Fruit fly (Drosophila melanogaster): Measurements from ENCODE around the gene CG31698.

DNA sequence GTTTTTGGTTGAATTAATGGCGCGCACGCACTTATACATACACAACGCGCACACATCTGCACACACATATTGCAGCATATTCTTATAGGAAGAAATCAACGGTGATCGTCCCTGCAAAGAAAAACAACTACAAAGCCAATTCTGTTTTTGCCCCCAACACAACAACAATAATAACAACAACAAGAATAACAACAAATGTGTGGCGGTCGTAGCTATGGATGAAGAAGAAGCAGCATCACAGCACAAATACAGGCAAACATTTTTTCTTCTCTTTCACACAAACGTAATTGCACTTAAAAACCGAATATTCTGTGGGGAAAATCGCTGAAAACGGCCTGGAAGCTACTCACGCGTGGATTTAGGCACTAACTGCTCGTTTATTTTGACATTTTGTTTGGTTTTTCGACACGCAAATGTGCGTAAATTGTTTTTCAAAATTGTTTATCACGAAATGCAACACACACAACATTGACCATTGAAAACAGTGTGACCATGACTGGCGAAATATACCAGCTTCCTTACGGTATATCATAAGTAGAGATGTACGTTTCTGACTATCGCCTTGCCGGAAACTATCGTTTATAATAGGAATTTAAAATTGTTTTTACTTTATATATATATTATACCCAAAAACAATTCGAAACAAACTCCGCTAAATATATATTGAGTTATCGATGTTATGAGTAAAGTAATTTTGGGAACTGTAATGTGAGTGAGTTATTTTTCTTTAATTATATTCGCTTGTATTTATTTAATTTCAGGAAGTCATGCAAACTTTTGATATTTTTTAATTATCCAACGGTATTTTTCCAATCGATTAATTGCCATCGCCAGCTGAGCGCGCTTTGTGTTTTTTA is 14.3 kb downstream of the CG31698 start, which contains the start of the genes Mad and gkt:
- no peak for TF ChIP-seq CG32121 (GFP tag; IDR thresholded peaks at IDR 0.05)
- no peak for TF ChIP-seq CG34367 (tag; optimal IDR thresholded peaks at IDR 0.05)
- TF ChIP-seq CG8301 (tag; optimal IDR thresholded peaks at IDR 0.05), result no peak
- no peak for TF ChIP-seq CG8159 (tag; optimal IDR thresholded peaks at IDR 0.05)
- TF ChIP-seq Pif1B (GFP tag; optimal IDR thresholded peaks at IDR 0.05), result no peak
- no peak for TF ChIP-seq CG17806 (tag; optimal IDR thresholded peaks at IDR 0.05)
- TF ChIP-seq CG14655 (GFP tag; optimal IDR thresholded peaks at IDR 0.05), result no peak
- no peak for TF ChIP-seq CG10348 (GFP tag; IDR thresholded peaks at IDR 0.05)
- TF ChIP-seq Pif1A (GFP tag; optimal IDR thresholded peaks at IDR 0.05), result no peak
- no peak for TF ChIP-seq rn (GFP tag; IDR thresholded peaks at IDR 0.05)
- TF ChIP-seq CG9948 (tag; optimal IDR thresholded peaks at IDR 0.05), result no peak
- no peak for TF ChIP-seq CG15710 (tag; optimal IDR thresholded peaks at IDR 0.05)
- no peak for TF ChIP-seq CG4496 (GFP tag; IDR thresholded peaks at IDR 0.05)
- TF ChIP-seq Snoo (tag; optimal IDR thresholded peaks at IDR 0.05), result no peak

Data from whole organism, pupa.